Worm (Caenorhabditis elegans): Measurements from ENCODE around the gene mig-13.

Gene mig-13

DNA sequence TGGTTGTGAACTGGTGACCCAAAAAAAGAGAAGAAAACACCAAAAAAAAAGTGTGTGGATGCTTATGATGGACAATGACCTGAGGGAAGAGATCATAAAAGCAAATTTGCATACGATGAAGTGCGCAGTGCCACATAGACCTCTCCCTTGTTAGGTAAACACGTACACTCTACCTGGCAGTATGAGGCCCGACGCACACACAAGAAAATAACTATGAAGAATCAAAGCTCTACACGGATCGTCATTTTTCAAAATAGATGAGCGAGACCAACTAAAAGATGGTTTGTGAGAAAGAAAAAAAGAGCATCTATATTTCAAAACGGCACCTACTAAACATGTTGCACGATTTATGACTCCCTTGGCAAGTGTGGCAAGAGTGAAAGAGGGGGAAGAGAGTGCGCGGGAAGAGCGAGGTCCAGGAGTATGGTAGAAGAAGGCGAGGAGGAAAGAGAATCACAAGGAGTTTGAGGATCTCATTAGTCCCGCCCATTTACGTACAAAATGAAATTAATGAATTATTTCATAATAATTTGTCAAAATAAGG, at the start of gene mig-13:
Gene mig-13 (minus strand): TSS at position 51 of the 544 bp plus-strand sequence.
- no peak for TF ChIP-seq klf-2 (GFP tag; conservative IDR thresholded peaks at IDR 0.05)
- no peak for TF ChIP-seq ztf-29 (GFP tag; IDR thresholded peaks at IDR 0.05)
- TF ChIP-seq ztf-23 (GFP tag; IDR thresholded peaks at IDR 0.05) = no peak
- no peak for TF ChIP-seq flt-1 (GFP tag; IDR thresholded peaks at IDR 0.05)
- TF ChIP-seq ref-1 (GFP tag; conservative IDR thresholded peaks at IDR 0.05) = no peak
- TF ChIP-seq med-1 (GFP tag; optimal IDR thresholded peaks at IDR 0.05; ENCODE audit: insufficient read depth) = no peak
- no peak for TF ChIP-seq tab-1 (GFP tag; IDR thresholded peaks at IDR 0.05)

DNA sequence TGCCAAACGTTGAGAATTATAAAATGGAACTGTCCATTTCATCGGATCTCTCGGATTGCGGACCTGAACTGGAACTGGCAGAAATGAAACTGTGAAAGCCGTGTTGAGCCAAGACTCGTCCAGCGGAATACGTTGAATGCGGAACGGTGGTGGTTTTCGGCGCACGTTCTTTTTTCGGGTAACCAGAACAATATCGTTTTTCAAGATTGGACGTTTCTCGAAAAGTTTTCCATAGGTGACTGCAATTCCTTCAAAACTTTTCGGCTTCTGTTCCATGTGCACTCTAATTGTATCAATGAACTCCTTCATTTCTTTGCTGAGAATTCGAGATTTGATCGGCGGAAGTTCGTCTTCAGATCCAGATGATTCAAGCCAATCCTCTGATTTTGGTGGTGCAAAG, 44.8 kb upstream of the mig-13 start:
- TF ChIP-seq cog-1 (tag; optimal IDR thresholded peaks at IDR 0.05) (no peak), flt-1 (GFP tag; IDR thresholded peaks at IDR 0.05) (no peak), T22C8.4 (GFP tag; IDR thresholded peaks at IDR 0.05) (no peak)

DNA sequence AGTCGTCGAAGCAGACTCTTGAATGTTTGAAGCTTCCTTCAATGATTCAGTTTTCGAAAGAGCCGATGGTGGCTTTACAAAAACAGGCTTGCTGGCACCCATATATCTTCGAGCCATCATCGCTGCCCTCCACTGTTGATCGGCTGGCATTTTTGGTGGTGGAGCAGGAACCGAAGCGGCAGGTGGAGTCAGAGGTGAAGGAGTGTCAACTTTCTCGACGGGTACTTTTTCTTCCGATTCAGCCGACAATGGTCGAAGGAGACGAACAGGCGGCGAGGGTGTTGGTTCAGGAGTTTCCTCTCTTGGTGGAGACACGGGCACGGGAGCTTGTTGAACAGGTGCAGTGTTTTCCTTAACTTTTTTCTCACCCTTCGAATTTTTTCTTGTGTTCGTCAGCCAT, 42.4 kb upstream of the mig-13 start:
- TF ChIP-seq klf-2 (GFP tag; conservative IDR thresholded peaks at IDR 0.05) = no peak
- no peak for TF ChIP-seq ztf-23 (GFP tag; IDR thresholded peaks at IDR 0.05)
- TF ChIP-seq med-1 (GFP tag; optimal IDR thresholded peaks at IDR 0.05; ENCODE audit: insufficient read depth) = no peak
- TF ChIP-seq ref-1 (GFP tag; conservative IDR thresholded peaks at IDR 0.05) = no peak
- no peak for TF ChIP-seq T22C8.4 (GFP tag; IDR thresholded peaks at IDR 0.05)
- TF ChIP-seq ztf-29 (GFP tag; IDR thresholded peaks at IDR 0.05) = no peak
- TF ChIP-seq flt-1 (GFP tag; IDR thresholded peaks at IDR 0.05) = no peak
- no peak for TF ChIP-seq cog-1 (tag; optimal IDR thresholded peaks at IDR 0.05)

DNA sequence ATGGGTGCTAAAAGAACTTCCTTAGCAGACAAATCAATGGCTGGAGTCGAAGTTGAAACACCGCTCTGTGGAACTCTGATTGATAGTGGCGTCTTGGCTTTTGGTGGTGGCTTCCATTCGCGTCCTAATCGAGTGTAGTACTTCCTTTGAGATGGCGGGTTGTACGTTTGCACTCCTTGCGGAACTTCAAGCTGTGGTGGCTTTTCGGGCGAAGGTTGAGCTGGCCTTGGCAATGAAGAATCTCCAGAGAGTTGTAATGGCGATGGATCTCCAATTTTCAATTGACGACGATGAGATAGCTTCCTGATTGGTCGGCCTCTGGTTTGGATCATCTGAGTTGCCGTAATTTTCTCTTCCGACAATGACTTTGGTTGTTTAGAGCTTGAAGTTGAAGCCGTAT, 40.7 kb upstream of the mig-13 start:
- TF ChIP-seq ref-1 (GFP tag; conservative IDR thresholded peaks at IDR 0.05) (no peak), cog-1 (tag; optimal IDR thresholded peaks at IDR 0.05) (no peak), klf-2 (GFP tag; conservative IDR thresholded peaks at IDR 0.05) (no peak), tab-1 (GFP tag; IDR thresholded peaks at IDR 0.05) (no peak), med-1 (GFP tag; optimal IDR thresholded peaks at IDR 0.05; ENCODE audit: insufficient read depth) (no peak), flt-1 (GFP tag; IDR thresholded peaks at IDR 0.05) (no peak), ztf-29 (GFP tag; IDR thresholded peaks at IDR 0.05) (no peak), ztf-23 (GFP tag; IDR thresholded peaks at IDR 0.05) (no peak), T22C8.4 (GFP tag; IDR thresholded peaks at IDR 0.05) (no peak)

DNA sequence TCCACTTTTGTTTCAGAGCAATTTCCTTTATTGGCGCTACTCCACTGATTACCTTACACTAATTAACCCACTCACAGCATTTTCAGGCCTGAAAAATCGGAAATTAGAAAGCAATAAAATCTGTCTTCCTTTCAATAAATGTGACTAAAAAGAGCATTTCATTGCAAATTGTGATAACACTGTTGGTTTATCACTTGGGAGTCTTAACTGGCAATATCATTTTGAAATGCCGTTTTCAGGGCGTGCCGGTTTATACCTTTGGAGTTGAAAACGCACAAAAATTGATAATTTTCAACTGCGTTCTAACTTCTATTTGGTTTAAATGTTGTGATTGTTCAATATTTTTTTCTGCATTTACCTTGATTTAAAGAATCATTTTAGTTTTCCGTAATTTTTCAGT, 22.3 kb upstream of the mig-13 start, which contains the start of gene R08E3.1:
Gene R08E3.1 (plus strand): TSS at position 386 of the 400 bp plus-strand sequence.
- TF ChIP-seq ztf-23 (GFP tag; IDR thresholded peaks at IDR 0.05) = no peak
- no peak for TF ChIP-seq flt-1 (GFP tag; IDR thresholded peaks at IDR 0.05)
- no peak for TF ChIP-seq klf-2 (GFP tag; conservative IDR thresholded peaks at IDR 0.05)
- TF ChIP-seq T22C8.4 (GFP tag; IDR thresholded peaks at IDR 0.05) = no peak
- no peak for TF ChIP-seq cog-1 (tag; optimal IDR thresholded peaks at IDR 0.05)
- TF ChIP-seq med-1 (GFP tag; optimal IDR thresholded peaks at IDR 0.05; ENCODE audit: insufficient read depth) = no peak
- TF ChIP-seq ztf-29 (GFP tag; IDR thresholded peaks at IDR 0.05) = no peak
- no peak for TF ChIP-seq tab-1 (GFP tag; IDR thresholded peaks at IDR 0.05)
- TF ChIP-seq ref-1 (GFP tag; conservative IDR thresholded peaks at IDR 0.05) = no peak

DNA sequence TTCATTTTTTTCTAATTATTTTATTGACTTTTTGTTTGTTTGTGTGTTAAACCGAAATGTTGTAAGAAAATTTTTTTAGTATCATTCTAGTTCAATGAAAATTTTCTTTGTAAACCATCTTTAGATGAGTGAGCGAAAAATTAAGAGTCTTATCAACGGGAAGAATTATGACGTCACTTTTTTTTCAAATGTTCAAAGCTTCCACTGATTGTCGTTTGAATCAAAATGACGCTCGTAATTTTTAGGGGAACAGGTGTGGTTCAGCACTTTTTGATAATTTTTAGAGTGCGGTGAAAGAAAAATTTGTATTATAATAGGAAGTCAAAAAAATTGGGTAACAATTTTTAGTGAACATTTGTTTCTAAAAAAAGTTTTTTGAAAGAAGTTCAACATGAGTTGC, 21.7 kb upstream of the mig-13 start:
- TF ChIP-seq ref-1 (GFP tag; conservative IDR thresholded peaks at IDR 0.05) (no peak), ztf-23 (GFP tag; IDR thresholded peaks at IDR 0.05) (no peak), tab-1 (GFP tag; IDR thresholded peaks at IDR 0.05) (no peak), T22C8.4 (GFP tag; IDR thresholded peaks at IDR 0.05) (no peak), med-1 (GFP tag; optimal IDR thresholded peaks at IDR 0.05; ENCODE audit: insufficient read depth) (no peak), klf-2 (GFP tag; conservative IDR thresholded peaks at IDR 0.05) (no peak), flt-1 (GFP tag; IDR thresholded peaks at IDR 0.05) (no peak), ztf-29 (GFP tag; IDR thresholded peaks at IDR 0.05) (no peak), cog-1 (tag; optimal IDR thresholded peaks at IDR 0.05) (no peak)

DNA sequence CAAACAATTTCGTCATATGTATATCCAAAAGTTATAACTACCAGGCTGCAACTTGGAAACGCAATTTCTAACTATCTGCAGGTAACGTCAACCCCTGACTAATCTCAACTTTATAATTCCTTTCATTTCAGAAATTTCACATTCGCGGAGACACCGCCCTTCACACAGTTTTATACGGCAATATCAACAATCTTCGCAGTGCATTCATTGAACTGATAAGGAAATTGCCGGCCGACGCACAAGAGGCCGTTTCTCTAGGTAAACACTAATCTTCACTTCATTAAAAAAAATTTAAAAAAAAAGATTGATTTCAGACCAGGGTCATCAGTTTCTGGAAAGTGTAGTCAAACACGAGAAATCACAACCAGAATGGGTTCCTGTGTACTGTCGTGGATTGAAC, 18.9 kb upstream of the mig-13 start:
- TF ChIP-seq tab-1 (GFP tag; IDR thresholded peaks at IDR 0.05) (no peak), ztf-23 (GFP tag; IDR thresholded peaks at IDR 0.05) (no peak), ztf-29 (GFP tag; IDR thresholded peaks at IDR 0.05) (no peak), med-1 (GFP tag; optimal IDR thresholded peaks at IDR 0.05; ENCODE audit: insufficient read depth) (no peak)

DNA sequence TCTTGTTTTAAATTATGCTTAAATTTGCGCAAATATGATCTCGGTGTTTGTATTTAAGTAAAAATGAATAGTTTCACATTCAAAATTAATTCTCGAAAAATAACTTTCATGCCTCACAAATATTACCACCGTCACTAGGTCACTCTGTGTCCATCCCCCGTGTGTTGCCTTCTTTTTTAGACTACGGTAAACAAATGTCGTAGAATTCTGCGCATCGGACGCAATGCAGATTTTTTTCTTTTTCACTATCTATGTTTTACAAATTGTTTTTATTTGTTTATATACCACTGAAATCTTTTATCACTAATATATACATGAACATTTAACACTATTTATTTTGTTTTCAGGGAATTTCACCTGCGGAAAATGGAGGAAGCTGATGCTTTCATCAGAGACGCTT, 18.3 kb upstream of the mig-13 start, which contains the start of gene R08E3.3:
Gene R08E3.3 (plus strand): TSS at position 342 of the 400 bp plus-strand sequence.
- TF ChIP-seq cog-1 (tag; optimal IDR thresholded peaks at IDR 0.05) (no peak), ztf-23 (GFP tag; IDR thresholded peaks at IDR 0.05) (peak; percentile 46; the same call in 1 of the 2 replicates)

DNA sequence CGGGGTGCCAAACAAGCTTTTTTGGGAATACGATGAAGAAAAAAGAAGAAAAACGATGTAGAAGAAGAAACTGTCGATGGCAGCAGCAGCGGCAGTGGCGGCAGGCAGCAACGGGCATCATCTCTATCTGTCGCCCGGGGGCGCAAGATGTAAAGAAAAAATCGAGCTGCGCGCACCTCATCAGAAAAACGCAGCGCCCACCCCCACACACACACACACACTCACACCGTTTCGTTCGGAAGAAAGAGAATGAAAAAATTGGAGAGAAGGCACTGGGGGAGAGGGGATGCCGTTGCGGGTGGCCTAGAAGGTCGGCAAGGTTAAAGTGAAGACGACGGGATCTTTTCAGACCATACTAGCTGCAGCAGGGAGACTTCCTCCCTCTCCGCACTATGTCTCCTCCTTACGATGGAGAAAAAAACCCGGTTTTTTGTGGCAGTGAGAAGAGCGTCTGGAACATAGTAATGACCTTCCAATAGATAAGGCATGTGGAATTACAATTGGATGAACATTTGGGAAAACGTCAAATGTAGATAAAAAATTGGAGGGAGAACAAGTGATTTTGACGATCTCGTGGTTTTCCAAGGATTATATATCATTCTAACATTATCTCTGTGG, 13.3 kb upstream of the mig-13 start:
- no peak for TF ChIP-seq med-1 (GFP tag; optimal IDR thresholded peaks at IDR 0.05; ENCODE audit: insufficient read depth)
- no peak for TF ChIP-seq flt-1 (GFP tag; IDR thresholded peaks at IDR 0.05)
- TF ChIP-seq T22C8.4 (GFP tag; IDR thresholded peaks at IDR 0.05) = no peak

DNA sequence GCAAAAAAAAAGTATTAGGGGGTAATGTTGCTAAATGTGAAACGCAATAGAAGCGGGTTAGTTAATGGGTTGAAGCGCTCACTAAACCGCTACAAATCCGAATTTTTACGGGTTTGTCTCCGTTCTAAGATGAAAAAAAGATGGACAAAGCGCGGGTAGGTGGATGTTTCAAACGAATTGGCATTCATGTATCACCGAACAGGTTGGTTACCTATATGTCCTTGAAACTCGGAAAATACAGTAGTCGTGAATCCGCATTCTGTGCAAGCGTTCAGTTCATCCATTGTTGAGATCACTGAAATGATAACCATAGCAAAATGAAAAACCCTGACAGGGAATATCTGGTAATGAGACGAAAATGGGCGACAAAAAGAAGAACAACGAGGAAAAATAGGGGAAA, 11.3 kb upstream of the mig-13 start, which contains the start of gene ztf-16:
Gene ztf-16 (minus strand): TSS at position 299 of the 400 bp plus-strand sequence.
- no peak for TF ChIP-seq ztf-23 (GFP tag; IDR thresholded peaks at IDR 0.05)
- TF ChIP-seq klf-2 (GFP tag; conservative IDR thresholded peaks at IDR 0.05) = no peak
- no peak for TF ChIP-seq flt-1 (GFP tag; IDR thresholded peaks at IDR 0.05)
- TF ChIP-seq ref-1 (GFP tag; conservative IDR thresholded peaks at IDR 0.05) = no peak
- no peak for TF ChIP-seq med-1 (GFP tag; optimal IDR thresholded peaks at IDR 0.05; ENCODE audit: insufficient read depth)
- no peak for TF ChIP-seq tab-1 (GFP tag; IDR thresholded peaks at IDR 0.05)
- TF ChIP-seq cog-1 (tag; optimal IDR thresholded peaks at IDR 0.05) = no peak
- TF ChIP-seq T22C8.4 (GFP tag; IDR thresholded peaks at IDR 0.05) = no peak
- no peak for TF ChIP-seq ztf-29 (GFP tag; IDR thresholded peaks at IDR 0.05)
